Worm (Caenorhabditis elegans): ENCODE results near the gene T20F7.1.

ce11 chrX:16868931-16869330 is 3.8 kb upstream of the T20F7.1 start, which contains the start of gene aakg-2:
- TF ChIP-seq him-1 (tag; optimal IDR thresholded peaks at IDR 0.05) (no peak), W03F9.2 (tag; optimal IDR thresholded peaks at IDR 0.05) (no peak), dao-5 (tag; optimal IDR thresholded peaks at IDR 0.05) (no peak)

Measured in whole organism, L4/young adult.